Fruit fly (Drosophila melanogaster) whole organism, wandering third instar larva: Measurements from ENCODE around the gene Ir94d.

Experiments used
- CG32264 ChIP-seq: fragments of 200-800 bp; sonication (Bioruptor generic); optimal IDR thresholded peaks from 2 replicates; lab custom pipeline; 2016; ENCODE audit warnings: missing biosample characterization, missing genetic modification characterization
- HLH106 ChIP-seq: fragments of 200-800 bp; optimal IDR thresholded peaks from 3 replicates; lab custom pipeline; 2019; ENCODE audit warnings: missing biosample characterization, mild to moderate bottlenecking, missing genetic modification characterization, moderate library complexity
- Hnf4 ChIP-seq: fragments of 200-800 bp; sonication (Bioruptor generic); optimal IDR thresholded peaks from 2 replicates; lab custom pipeline; 2016; ENCODE audit warnings: missing biosample characterization, mild to moderate bottlenecking, missing genetic modification characterization
- Jra ChIP-seq: sonication (Bioruptor generic); optimal IDR thresholded peaks from 2 replicates; lab custom pipeline; 2016; ENCODE audit warnings: missing biosample characterization, missing genetic modification characterization
- Myc ChIP-seq: fragments of >200 bp; optimal IDR thresholded peaks from 2 replicates; lab custom pipeline; 2017
- br ChIP-seq: fragments of 200-800 bp; sonication (Bioruptor generic); optimal IDR thresholded peaks from 2 replicates; lab custom pipeline; 2016; ENCODE audit warnings: missing biosample characterization, missing genetic modification characterization
- dsf ChIP-seq: sonication (Bioruptor generic); optimal IDR thresholded peaks from 2 replicates; lab custom pipeline; 2016; ENCODE audit warnings: missing biosample characterization, missing genetic modification characterization, borderline replicate concordance
- foxo ChIP-seq, 2 experiments: fragments of 200-800 bp; sonication (Bioruptor generic); optimal IDR thresholded peaks; 2 replicates in 1 of 2; 3 replicates in 1 of 2; lab custom pipeline; 2016 to 2017; ENCODE audit warnings: missing biosample characterization in 2 of 2, missing genetic modification characterization in 2 of 2
- fru ChIP-seq: fragments of 200-800 bp; sonication (Bioruptor generic); optimal IDR thresholded peaks from 3 replicates; lab custom pipeline; 2016; ENCODE audit warnings: missing biosample characterization, mild to moderate bottlenecking, missing genetic modification characterization
- h ChIP-seq: fragments of 200-800 bp; sonication (Bioruptor generic); optimal IDR thresholded peaks from 3 replicates; lab custom pipeline; 2016; ENCODE audit warnings: missing biosample characterization, mild to moderate bottlenecking, missing genetic modification characterization
- pan ChIP-seq: fragments of >200 bp; optimal IDR thresholded peaks from 2 replicates; lab custom pipeline; 2017

dm6 chr3R:23425929-23426328 lies 23.3 kb downstream of the Ir94d start, which contains the start of gene CG43694:
- TF ChIP-seq fru (GFP tag; lab: Kevin White, UChicago), result no peak
- TF ChIP-seq br (GFP tag; lab: Kevin White, UChicago), result no peak
- TF ChIP-seq Hnf4, result no peak
- no peak for TF ChIP-seq dsf
- no peak for TF ChIP-seq CG32264
- TF ChIP-seq h (GFP tag; lab: Kevin White, UChicago), result no peak
- no peak for TF ChIP-seq pan (lab: Kevin White, UChicago)
- TF ChIP-seq Jra, result no peak
- no peak for TF ChIP-seq Myc (lab: Kevin White, UChicago)
- no peak for TF ChIP-seq foxo (GFP tag; optimal IDR thresholded peaks at IDR 0.05; lab: Kevin White, UChicago)
- TF ChIP-seq HLH106, result no peak
